Worm (Caenorhabditis elegans): Measurements from ENCODE around the gene pxl-1.
A peak's percentile ranks its signal among the peaks of the same experiment; 100 is the strongest.

Gene pxl-1

ce11 chrIII:5921067-5921678 is 25.4 kb upstream of the pxl-1 start (continued):
- peak; percentile 59 for TF ChIP-seq blmp-1 (tag; optimal IDR thresholded peaks at IDR 0.05)
- no peak for TF ChIP-seq lin-15B (tag; optimal IDR thresholded peaks at IDR 0.05)
- no peak for TF ChIP-seq lin-13 (GFP tag; optimal IDR thresholded peaks at IDR 0.05)
- no peak for TF ChIP-seq C34B4.2 (tag; optimal IDR thresholded peaks at IDR 0.05)
- TF ChIP-seq ztf-11 (tag; optimal IDR thresholded peaks at IDR 0.05), result no peak
- TF ChIP-seq ceh-8 (GFP tag; optimal IDR thresholded peaks at IDR 0.05), result no peak
- no peak for TF ChIP-seq pag-3 (tag; optimal IDR thresholded peaks at IDR 0.05; ENCODE audit: borderline replicate concordance, insufficient read depth)
- TF ChIP-seq lin-39 (tag; optimal IDR thresholded peaks at IDR 0.05), result no peak
- TF ChIP-seq dpl-1 (GFP tag; optimal IDR thresholded peaks at IDR 0.05), result peak in 1 of 3 experiments; percentile 0
- TF ChIP-seq pax-3 (tag; optimal IDR thresholded peaks at IDR 0.05), result no peak
- no peak for TF ChIP-seq xbp-1 (tag; optimal IDR thresholded peaks at IDR 0.05)
- no peak for TF ChIP-seq F16B12.6 (tag; optimal IDR thresholded peaks at IDR 0.05)
- TF ChIP-seq unc-130 (tag; optimal IDR thresholded peaks at IDR 0.05), result no peak
- no peak for TF ChIP-seq ceh-63 (GFP tag; optimal IDR thresholded peaks at IDR 0.05)
- no peak for TF ChIP-seq skn-1 (tag; optimal IDR thresholded peaks at IDR 0.05)
- no peak for TF ChIP-seq C16A3.4 (tag; optimal IDR thresholded peaks at IDR 0.05)
- TF ChIP-seq tlp-1 (tag; optimal IDR thresholded peaks at IDR 0.05), result no peak
- no peak for TF ChIP-seq fkh-10 (GFP tag; optimal IDR thresholded peaks at IDR 0.05)
- peak in 1 of 2 experiments; percentile 67 for TF ChIP-seq mdl-1 (tag; optimal IDR thresholded peaks at IDR 0.05)
- peak in 1 of 2 experiments; percentile 48 for TF ChIP-seq lin-35 (GFP tag; optimal IDR thresholded peaks at IDR 0.05)
- no peak for TF ChIP-seq aly-2 (tag; optimal IDR thresholded peaks at IDR 0.05)
- TF ChIP-seq nhr-47 (tag; optimal IDR thresholded peaks at IDR 0.05), result peak; percentile 44
- no peak for TF ChIP-seq unc-98 (GFP tag; IDR thresholded peaks at IDR 0.05)
- TF ChIP-seq ceh-88 (GFP tag; IDR thresholded peaks at IDR 0.05), result no peak
- TF ChIP-seq nhr-19 (GFP tag; conservative IDR thresholded peaks at IDR 0.05), result peak; percentile 54
- TF ChIP-seq lir-3 (tag; optimal IDR thresholded peaks at IDR 0.05; ENCODE audit: poor library complexity), result no peak
- no peak for TF ChIP-seq rnt-1 (tag; optimal IDR thresholded peaks at IDR 0.05)
- no peak for TF ChIP-seq hpl-2 (GFP tag; optimal IDR thresholded peaks at IDR 0.05)
- no peak for TF ChIP-seq efl-1 (optimal IDR thresholded peaks at IDR 0.05)
- TF ChIP-seq efl-1 (GFP tag; optimal IDR thresholded peaks at IDR 0.05 in 1 of 2), result peak in 1 of 2 experiments; percentile 92
- no peak for TF ChIP-seq fkh-4 (tag; optimal IDR thresholded peaks at IDR 0.05; ENCODE audit: borderline replicate concordance)
- TF ChIP-seq pqm-1 (tag; optimal IDR thresholded peaks at IDR 0.05), result no peak
- no peak for TF ChIP-seq irx-1 (tag; optimal IDR thresholded peaks at IDR 0.05)
- TF ChIP-seq hlh-4 (tag; optimal IDR thresholded peaks at IDR 0.05), result no peak
- no peak for TF ChIP-seq nhr-84 (tag; optimal IDR thresholded peaks at IDR 0.05)
- TF ChIP-seq unc-62 (GFP tag; optimal IDR thresholded peaks at IDR 0.05), result no peak
- peak; percentile 66 for TF ChIP-seq lin-14 (GFP tag; optimal IDR thresholded peaks at IDR 0.05)
- TF ChIP-seq nhr-12 (tag; optimal IDR thresholded peaks at IDR 0.05), result no peak
- TF ChIP-seq aha-1 (tag; optimal IDR thresholded peaks at IDR 0.05), result no peak
- TF ChIP-seq isw-1 (GFP tag; IDR thresholded peaks at IDR 0.05), result no peak
- TF ChIP-seq fos-1 (tag; optimal IDR thresholded peaks at IDR 0.05), result no peak
- no peak for TF ChIP-seq nhr-76 (tag; optimal IDR thresholded peaks at IDR 0.05)
- peak; percentile 69 for TF ChIP-seq nhr-20 (tag; optimal IDR thresholded peaks at IDR 0.05)
- TF ChIP-seq efl-3 (GFP tag; optimal IDR thresholded peaks at IDR 0.05), result no peak
- TF ChIP-seq sox-4 (tag; optimal IDR thresholded peaks at IDR 0.05), result no peak
- TF ChIP-seq fkh-8 (tag; optimal IDR thresholded peaks at IDR 0.05), result no peak
- no peak for TF ChIP-seq unc-30 (tag; optimal IDR thresholded peaks at IDR 0.05)
- TF ChIP-seq ceh-90 (tag; optimal IDR thresholded peaks at IDR 0.05), result no peak
- no peak for TF ChIP-seq swsn-7 (tag; optimal IDR thresholded peaks at IDR 0.05)

Measured in whole organism, L1 larva.